Fruit fly (Drosophila melanogaster) whole organism, prepupa: ENCODE data around the gene GABPI.

ENCODE experiments used
- Blimp-1 ChIP-seq: fragments of 200-800 bp; sonication (Bioruptor generic); optimal IDR thresholded peaks from 3 replicates; lab custom pipeline; 2017; ENCODE audit warnings: missing biosample characterization, missing genetic modification characterization, mild to moderate bottlenecking, moderate library complexity, missing genetic modification reagents
- CG10631 ChIP-seq: fragments of 200-800 bp; sonication (Bioruptor generic); optimal IDR thresholded peaks from 2 replicates; lab custom pipeline; 2016; ENCODE audit warnings: missing biosample characterization, missing genetic modification characterization
- CG10669 ChIP-seq: fragments of 200-800 bp; sonication (Bioruptor generic); optimal IDR thresholded peaks from 3 replicates; lab custom pipeline; 2018; ENCODE audit warnings: missing biosample characterization, mild to moderate bottlenecking, missing genetic modification characterization, moderate library complexity
- CG11762 ChIP-seq: fragments of 200-800 bp; sonication (Bioruptor generic); optimal IDR thresholded peaks from 3 replicates; lab custom pipeline; 2016; ENCODE audit warnings: missing biosample characterization, missing genetic modification characterization; ENCODE audit not compliant: insufficient read depth
- CG15336 ChIP-seq: fragments of 200-800 bp; sonication (Bioruptor generic); IDR thresholded peaks from 2 replicates; pipeline ENCODE4 v1.3.6; 2022; ENCODE audit warnings: missing biosample characterization, missing genetic modification characterization
- CG16779 ChIP-seq: fragments of 200-800 bp; sonication (Bioruptor generic); optimal IDR thresholded peaks from 3 replicates; lab custom pipeline; 2017; ENCODE audit warnings: missing biosample characterization, mild to moderate bottlenecking, missing genetic modification characterization
- CG31627 ChIP-seq: fragments of 200-800 bp; sonication (Bioruptor generic); optimal IDR thresholded peaks from 3 replicates; lab custom pipeline; 2016; ENCODE audit warnings: missing biosample characterization, missing genetic modification characterization
- CG34406 ChIP-seq: fragments of 200-800 bp; sonication (Bioruptor generic); optimal IDR thresholded peaks from 3 replicates; lab custom pipeline; 2016; ENCODE audit warnings: missing biosample characterization, missing genetic modification characterization
- CG3919 ChIP-seq: fragments of 200-800 bp; sonication (Bioruptor generic); optimal IDR thresholded peaks from 3 replicates; lab custom pipeline; 2016; ENCODE audit warnings: missing biosample characterization, missing genetic modification characterization
- CG6163 ChIP-seq: fragments of 200-800 bp; sonication (Bioruptor generic); IDR thresholded peaks from 3 replicates; pipeline ENCODE4 v1.3.6; 2022; ENCODE audit warnings: missing biosample characterization, missing genetic modification characterization
- CG6276 ChIP-seq: fragments of 200-800 bp; sonication (Bioruptor generic); optimal IDR thresholded peaks from 2 replicates; lab custom pipeline; 2017; ENCODE audit warnings: missing biosample characterization, mild to moderate bottlenecking, missing genetic modification characterization
- CG6808 ChIP-seq: fragments of 200-800 bp; sonication (Bioruptor generic); optimal IDR thresholded peaks from 3 replicates; lab custom pipeline; 2017; ENCODE audit warnings: missing biosample characterization, missing genetic modification characterization, mild to moderate bottlenecking, moderate library complexity, missing genetic modification reagents
- CG6854 ChIP-seq: fragments of 200-800 bp; sonication (Bioruptor generic); optimal IDR thresholded peaks from 2 replicates; lab custom pipeline; 2017; ENCODE audit warnings: missing biosample characterization, mild to moderate bottlenecking, missing genetic modification characterization
- CG8119 ChIP-seq: fragments of 200-800 bp; sonication (Bioruptor generic); IDR thresholded peaks from 3 replicates; pipeline ENCODE4 v1.3.6; 2022; ENCODE audit warnings: missing biosample characterization, missing genetic modification characterization
- CG9139 ChIP-seq: fragments of 200-800 bp; sonication (Bioruptor generic); optimal IDR thresholded peaks from 3 replicates; lab custom pipeline; 2017; ENCODE audit warnings: missing biosample characterization, mild to moderate bottlenecking, missing genetic modification characterization
- Eip75B ChIP-seq: fragments of 200-800 bp; sonication (Bioruptor generic); optimal IDR thresholded peaks from 3 replicates; lab custom pipeline; 2016; ENCODE audit warnings: missing biosample characterization, missing genetic modification characterization
- Ets96B ChIP-seq: fragments of 200-800 bp; optimal IDR thresholded peaks from 2 replicates; lab custom pipeline; 2019; ENCODE audit warnings: missing biosample characterization, mild to moderate bottlenecking, missing genetic modification characterization, moderate library complexity
- Gug ChIP-seq: fragments of 200-800 bp; sonication (Bioruptor generic); IDR thresholded peaks from 2 replicates; pipeline ENCODE4 v1.3.6; 2022; ENCODE audit warnings: missing biosample characterization, missing genetic modification characterization
- Hr4 ChIP-seq: fragments of 200-800 bp; sonication (Bioruptor generic); optimal IDR thresholded peaks from 3 replicates; lab custom pipeline; 2016; ENCODE audit warnings: missing biosample characterization, missing genetic modification characterization
- OdsH ChIP-seq: fragments of 200-800 bp; sonication (Bioruptor generic); optimal IDR thresholded peaks from 3 replicates; lab custom pipeline; 2016; ENCODE audit warnings: missing biosample characterization, missing genetic modification characterization
- Sox14 ChIP-seq: fragments of 200-800 bp; sonication (Bioruptor generic); optimal IDR thresholded peaks from 3 replicates; lab custom pipeline; 2016; ENCODE audit warnings: missing biosample characterization, missing genetic modification characterization
- achi ChIP-seq: fragments of 200-800 bp; sonication (Bioruptor generic); optimal IDR thresholded peaks from 3 replicates; lab custom pipeline; 2016; ENCODE audit warnings: missing biosample characterization, missing genetic modification characterization
- acj6 ChIP-seq: fragments of 200-800 bp; sonication (Bioruptor generic); optimal IDR thresholded peaks from 3 replicates; lab custom pipeline; 2016; ENCODE audit warnings: missing biosample characterization, missing genetic modification characterization
- cyc ChIP-seq: fragments of 200-800 bp; sonication (Bioruptor generic); optimal IDR thresholded peaks from 3 replicates; lab custom pipeline; 2016; ENCODE audit warnings: missing biosample characterization, missing genetic modification characterization
- dac ChIP-seq: fragments of 200-800 bp; sonication (Bioruptor generic); optimal IDR thresholded peaks from 2 replicates; lab custom pipeline; 2017; ENCODE audit warnings: missing biosample characterization, mild to moderate bottlenecking, missing genetic modification characterization
- dsx ChIP-seq: fragments of 200-800 bp; optimal IDR thresholded peaks from 3 replicates; lab custom pipeline; 2019; ENCODE audit warnings: missing biosample characterization, mild to moderate bottlenecking, missing genetic modification characterization, moderate library complexity; ENCODE audit not compliant: poor library complexity, severe bottlenecking
- eg ChIP-seq: fragments of 200-800 bp; sonication (Bioruptor generic); IDR thresholded peaks from 3 replicates; pipeline ENCODE4 v1.3.6; 2022; ENCODE audit warnings: missing biosample characterization, missing genetic modification characterization
- esn ChIP-seq: fragments of 200-800 bp; sonication (Bioruptor generic); optimal IDR thresholded peaks from 2 replicates; lab custom pipeline; 2016; ENCODE audit warnings: missing biosample characterization, mild to moderate bottlenecking, missing genetic modification characterization, moderate library complexity
- fd59A ChIP-seq: fragments of 200-800 bp; sonication (Bioruptor generic); optimal IDR thresholded peaks from 2 replicates; lab custom pipeline; 2017; ENCODE audit warnings: missing biosample characterization, mild to moderate bottlenecking, missing genetic modification characterization, missing genetic modification reagents
- fd85E ChIP-seq: fragments of 200-800 bp; sonication (Bioruptor generic); optimal IDR thresholded peaks from 3 replicates; lab custom pipeline; 2016; ENCODE audit warnings: missing biosample characterization, missing genetic modification characterization
- fkh ChIP-seq: fragments of 200-800 bp; sonication (Bioruptor generic); optimal IDR thresholded peaks from 3 replicates; lab custom pipeline; 2017; ENCODE audit warnings: missing biosample characterization, mild to moderate bottlenecking, missing genetic modification characterization, moderate library complexity
- lz ChIP-seq: fragments of 200-800 bp; sonication (Bioruptor generic); optimal IDR thresholded peaks from 3 replicates; lab custom pipeline; 2016; ENCODE audit warnings: missing biosample characterization, missing genetic modification characterization
- net ChIP-seq: fragments of 200-800 bp; sonication (Bioruptor generic); optimal IDR thresholded peaks from 3 replicates; lab custom pipeline; 2016; ENCODE audit warnings: missing biosample characterization, missing genetic modification characterization
- spab ChIP-seq: fragments of 200-800 bp; sonication (Bioruptor generic); optimal IDR thresholded peaks from 2 replicates; lab custom pipeline; 2017; ENCODE audit warnings: missing biosample characterization, mild to moderate bottlenecking, missing genetic modification characterization, missing genetic modification reagents
- svp ChIP-seq: fragments of 200-800 bp; sonication (Bioruptor generic); peaks from one replicate; lab custom pipeline; 2016; ENCODE audit warnings: missing biosample characterization, missing genetic modification characterization
- vri ChIP-seq: fragments of 200-800 bp; sonication (Bioruptor generic); optimal IDR thresholded peaks from 3 replicates; lab custom pipeline; 2016; ENCODE audit warnings: missing biosample characterization, mild to moderate bottlenecking, missing genetic modification characterization

Gene GABPI

dm6 chr2L:3058772-3059623 lies 28.7 kb downstream of the GABPI start (continued):
- TF ChIP-seq OdsH (no peak), spab (GFP tag; lab: Kevin White, UChicago) (no peak), CG8119 (GFP tag; lab: Robert Waterston, UW) (peak; percentile 39; the same call in 2 of the 3 replicates), CG10669 (no peak), CG15336 (peak; percentile 51), Eip75B (no peak), CG3919 (GFP tag; lab: Kevin White, UChicago) (peak; percentile 12), achi (no peak), vri (no peak), svp (GFP tag; lab: Kevin White, UChicago) (peak; percentile 35)

dm6 chr2L:3059624-3059919 lies 29.2 kb downstream of the GABPI start:
- TF ChIP-seq fd59A (no peak), fd85E (no peak), CG34406 (GFP tag; lab: Kevin White, UChicago) (no peak), Eip75B (no peak), CG9139 (no peak), CG10631 (GFP tag; lab: Kevin White, UChicago) (no peak), Gug (GFP tag; lab: Robert Waterston, UW) (no peak), lz (no peak), Hr4 (GFP tag; lab: Kevin White, UChicago) (no peak), CG6808 (no peak), CG6854 (no peak), CG11762 (GFP tag; lab: Kevin White, UChicago) (no peak), svp (GFP tag; lab: Kevin White, UChicago) (no peak), eg (GFP tag; lab: Robert Waterston, UW) (no peak), acj6 (no peak), fkh (no peak), CG6163 (GFP tag; lab: Robert Waterston, UW) (no peak), CG16779 (tag; lab: Kevin White, UChicago) (no peak), net (GFP tag; lab: Kevin White, UChicago) (no peak), dac (GFP tag; lab: Kevin White, UChicago) (no peak)

dm6 chr2L:3078741-3079140 lies 48.4 kb downstream of the GABPI start:
- TF ChIP-seq cyc (GFP tag; lab: Kevin White, UChicago) (no peak), CG8119 (GFP tag; lab: Robert Waterston, UW) (no peak), Sox14 (GFP tag; lab: Kevin White, UChicago) (no peak), fd85E (no peak), dac (GFP tag; lab: Kevin White, UChicago) (no peak), eg (GFP tag; lab: Robert Waterston, UW) (no peak), CG6854 (no peak), CG6276 (GFP tag; lab: Kevin White, UChicago) (no peak), CG31627 (no peak), net (GFP tag; lab: Kevin White, UChicago) (no peak), CG6163 (GFP tag; lab: Robert Waterston, UW) (no peak), esn (GFP tag; lab: Kevin White, UChicago) (no peak), Ets96B (tag; lab: Kevin White, UChicago) (no peak), Blimp-1 (GFP tag; lab: Kevin White, UChicago) (no peak), dsx (GFP tag; lab: Kevin White, UChicago) (no peak)
